Worm (Caenorhabditis elegans) whole organism, young adult: Measurements from ENCODE around the gene D1014.4.

Experiments used
- C06A6.2 ChIP-seq: fragments of 200-800 bp; sonication (Bioruptor generic); conservative IDR thresholded peaks from 2 replicates; pipeline ENCODE4 v1.3.6; 2022; ENCODE audit warnings: missing genetic modification characterization, missing compliant biosample characterization
- ama-1 ChIP-seq, 3 experiments: fragments of 150-350 bp in 1 of 3; sonication (generic microtip) in 2 of 3; optimal IDR thresholded peaks; 2 replicates each; lab custom pipeline; 2014 to 2018; ENCODE audit warnings: missing biosample characterization in 2 of 3, missing genetic modification characterization in 2 of 3, missing genetic modification reagents in 2 of 3
- attf-3 ChIP-seq: fragments of 200-800 bp; sonication (Bioruptor generic); conservative IDR thresholded peaks from 2 replicates; pipeline ENCODE4 v1.3.6; 2022; ENCODE audit warnings: missing genetic modification reagents, missing genetic modification characterization, missing compliant biosample characterization
- dpl-1 ChIP-seq: fragments of 150-350 bp; optimal IDR thresholded peaks from 2 replicates; lab custom pipeline; 2014; ENCODE audit warnings: missing biosample characterization, missing genetic modification reagents, missing genetic modification characterization
- pha-4 ChIP-seq: fragments of 150-350 bp; sonication (generic microtip); optimal IDR thresholded peaks from 2 replicates; lab custom pipeline; 2014; ENCODE audit warnings: missing biosample characterization, missing genetic modification reagents, missing genetic modification characterization
- snpc-4 ChIP-seq, 5 experiments: fragments of 150-350 bp in 1 of 5; sonication (generic microtip) in 4 of 5; optimal IDR thresholded peaks; 2 replicates each; lab custom pipeline; 2014 to 2018; ENCODE audit warnings: missing genetic modification characterization in 5 of 5, missing biosample characterization in 3 of 5, antibody characterized with exemption in 2 of 5, mild to moderate bottlenecking in 2 of 5, missing compliant biosample characterization in 2 of 5, missing genotype in 2 of 5, moderate library complexity in 2 of 5, missing genetic modification reagents in 1 of 5
- unc-130 ChIP-seq: sonication (generic microtip); optimal IDR thresholded peaks from 2 replicates; lab custom pipeline; 2016; ENCODE audit warnings: missing genetic modification reagents, missing genetic modification characterization, missing compliant biosample characterization
- ztf-26 ChIP-seq: sonication (generic microtip); optimal IDR thresholded peaks from 2 replicates; lab custom pipeline; 2017; ENCODE audit warnings: missing genetic modification characterization, missing compliant biosample characterization

DNA sequence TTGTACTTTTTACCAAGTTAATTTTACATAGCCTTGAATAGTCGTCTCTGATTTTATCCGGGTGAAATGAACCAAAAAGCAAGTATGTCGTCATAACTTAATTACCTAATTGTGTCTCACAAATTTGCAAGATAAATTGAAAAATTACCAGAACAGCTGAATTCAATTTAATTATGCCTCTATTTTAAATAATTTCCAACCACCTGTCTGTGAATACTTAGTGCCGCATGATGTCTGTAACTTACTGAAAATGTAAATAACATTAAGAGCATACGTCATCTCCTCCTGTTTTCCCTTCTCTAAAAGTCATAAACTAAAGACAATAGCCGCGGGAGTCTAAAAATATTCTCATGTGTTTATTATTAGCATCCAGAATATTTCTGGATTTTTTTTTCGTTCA is 37.3 kb downstream of the D1014.4 start:
- no peak for TF ChIP-seq C06A6.2 (GFP tag; lab: Robert Waterston, UW)
- TF ChIP-seq pha-4 (tag; lab: Kevin White, UChicago): no peak
- TF ChIP-seq dpl-1: no peak
- no peak for TF ChIP-seq ztf-26 (tag; lab: Kevin White, UChicago)
- TF ChIP-seq snpc-4 (GFP tag; optimal IDR thresholded peaks at IDR 0.05; lab: Kevin White, UChicago): no peak
- TF ChIP-seq snpc-4 (tag; optimal IDR thresholded peaks at IDR 0.05; lab: Kevin White, UChicago): no peak
- no peak for TF ChIP-seq attf-3 (GFP tag; lab: Robert Waterston, UW)
- no peak for TF ChIP-seq unc-130
- no peak for TF ChIP-seq ama-1 (optimal IDR thresholded peaks at IDR 0.05; lab: Kevin White, UChicago)
- no peak for TF ChIP-seq ama-1 (GFP tag; optimal IDR thresholded peaks at IDR 0.05; lab: Kevin White, UChicago)
